Fruit fly (Drosophila melanogaster) S2 (cell line): ENCODE measurements around the gene FarO.

ENCODE experiments used
- CG8478 ChIP-seq: fragments of >200 bp; optimal IDR thresholded peaks from 2 replicates; lab custom pipeline; 2018
- CTCF ChIP-seq, 2 experiments: fragments of >200 bp; optimal IDR thresholded peaks; 2 replicates each; lab custom pipeline; 2018

DNA sequence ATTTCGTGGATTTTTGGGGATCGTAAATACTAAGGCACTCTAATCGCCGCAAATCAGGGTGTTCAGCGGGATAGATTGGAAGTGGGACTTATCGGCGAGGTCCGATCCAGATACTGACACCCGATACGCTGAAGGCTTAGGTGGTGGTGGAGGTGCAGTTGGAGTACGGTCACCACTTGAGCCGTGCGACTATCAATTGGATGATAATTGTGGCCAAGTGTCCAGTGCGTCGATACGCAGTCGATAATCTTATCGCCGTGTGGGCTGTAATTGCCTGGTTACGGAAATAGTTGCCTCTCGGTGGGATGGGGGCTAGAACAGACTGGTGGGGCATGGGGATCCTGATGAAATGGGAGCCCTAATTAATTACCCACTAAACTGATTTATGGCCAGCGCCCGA, 4.4 kb downstream of the FarO start:
- TF ChIP-seq CG8478 (lab: Kevin White, UChicago) (no peak), CTCF (optimal IDR thresholded peaks at IDR 0.05; lab: Kevin White, UChicago) (no peak)
